Fruit fly (Drosophila melanogaster): Measurements from ENCODE around the gene LSm7.

The LSm7 gene

DNA sequence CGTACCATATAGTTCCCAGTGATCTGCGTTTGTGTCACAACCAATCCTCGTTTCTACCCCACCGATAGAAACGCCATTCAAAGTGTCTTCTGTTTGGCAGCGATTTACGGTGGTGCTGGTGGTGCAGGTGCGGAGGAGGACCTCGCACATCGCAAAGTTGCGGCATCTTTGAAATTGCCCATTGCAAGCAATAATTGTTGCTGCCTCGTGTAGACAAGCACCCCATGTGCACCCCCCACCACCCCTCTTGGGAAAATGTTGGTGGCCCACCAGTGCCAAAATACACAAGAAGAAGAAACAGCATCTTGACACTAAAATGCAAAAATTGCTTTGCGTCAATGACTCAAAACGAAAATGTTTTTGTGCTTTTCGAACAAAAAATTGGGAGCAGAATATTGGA, 21.6 kb upstream of the LSm7 start:
- TF ChIP-seq pad (GFP tag; optimal IDR thresholded peaks at IDR 0.05) = no peak

- TF ChIP-seq CG11617 (GFP tag; optimal IDR thresholded peaks at IDR 0.05) (no peak), Crg-1 (GFP tag; optimal IDR thresholded peaks at IDR 0.05) (no peak), CG1620 (GFP tag; optimal IDR thresholded peaks at IDR 0.05) (no peak), Hr96 (GFP tag; optimal IDR thresholded peaks at IDR 0.05) (no peak), CG14711 (tag; optimal IDR thresholded peaks at IDR 0.05) (no peak), pad (GFP tag; optimal IDR thresholded peaks at IDR 0.05) (no peak), kay (GFP tag; ENCODE audit: borderline replicate concordance) (no peak)
Measured at dm6 chr2L:16761891-16762290, 19.0 kb upstream of the LSm7 start.

- TF ChIP-seq CG7101 (tag; optimal IDR thresholded peaks at IDR 0.05) (no peak), kay (GFP tag; ENCODE audit: borderline replicate concordance) (peak; percentile 32)
Measured at dm6 chr2L:16760504-16761417, 17.9 kb upstream of the LSm7 start, which contains the start of gene ppk17. Gene ppk17 (minus strand): TSS chr2L:16760554.

- no peak for TF ChIP-seq Mnt (GFP tag; optimal IDR thresholded peaks at IDR 0.05)
- TF ChIP-seq cnc (optimal IDR thresholded peaks at IDR 0.05) = no peak
- TF ChIP-seq tj (GFP tag; optimal IDR thresholded peaks at IDR 0.05) = no peak
- TF ChIP-seq CG7045 (GFP tag; optimal IDR thresholded peaks at IDR 0.05) = no peak
- no peak for TF ChIP-seq Crg-1 (GFP tag; optimal IDR thresholded peaks at IDR 0.05)
- TF ChIP-seq CG5204 (GFP tag; optimal IDR thresholded peaks at IDR 0.05) = no peak
- no peak for TF ChIP-seq Hr96 (GFP tag; optimal IDR thresholded peaks at IDR 0.05)
- TF ChIP-seq CG11617 (GFP tag; optimal IDR thresholded peaks at IDR 0.05) = no peak
- no peak for TF ChIP-seq CG1620 (GFP tag; optimal IDR thresholded peaks at IDR 0.05)
- no peak for TF ChIP-seq cic (GFP tag; optimal IDR thresholded peaks at IDR 0.05)
- no peak for TF ChIP-seq CG14711 (tag; optimal IDR thresholded peaks at IDR 0.05)
- no peak for TF ChIP-seq ovo (GFP tag; optimal IDR thresholded peaks at IDR 0.05)
- TF ChIP-seq CG7101 (tag; optimal IDR thresholded peaks at IDR 0.05) = no peak
- TF ChIP-seq toe (GFP tag; optimal IDR thresholded peaks at IDR 0.05) = no peak
- TF ChIP-seq bab1 (GFP tag; optimal IDR thresholded peaks at IDR 0.05) = no peak
- no peak for TF ChIP-seq kay (GFP tag; ENCODE audit: borderline replicate concordance)
- TF ChIP-seq pad (GFP tag; optimal IDR thresholded peaks at IDR 0.05) = no peak
- no peak for TF ChIP-seq CG33017 (tag; optimal IDR thresholded peaks at IDR 0.05)
- no peak for TF ChIP-seq Clk (GFP tag; optimal IDR thresholded peaks at IDR 0.05)
Measured at dm6 chr2L:16754074-16754473, 11.2 kb upstream of the LSm7 start, which contains the start of gene yellow-b. Gene yellow-b (plus strand): TSS chr2L:16754336.

dm6 chr2L:16752340-16752739, 9.4 kb upstream of the LSm7 start:
- peak; percentile 59 for TF ChIP-seq tj (GFP tag; optimal IDR thresholded peaks at IDR 0.05)
- no peak for TF ChIP-seq cic (GFP tag; optimal IDR thresholded peaks at IDR 0.05)

DNA sequence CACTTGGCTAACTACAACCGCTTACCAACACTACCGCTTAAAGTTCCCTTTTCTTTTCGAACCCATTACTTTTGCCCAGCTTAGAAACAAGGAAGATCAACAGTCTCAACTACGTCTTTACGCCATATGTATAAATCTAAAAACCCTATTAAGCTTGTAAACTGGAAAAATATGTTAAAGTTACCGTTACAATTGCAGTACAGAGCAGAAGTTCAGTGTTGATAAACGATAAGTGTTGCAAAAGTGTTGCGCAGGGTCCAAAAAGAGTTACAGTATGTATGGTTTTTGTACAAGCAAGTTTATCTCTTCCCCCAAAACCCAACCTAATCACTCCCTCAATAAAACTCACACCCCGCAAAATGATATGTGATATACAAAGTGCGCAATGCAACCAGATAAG, 4.2 kb upstream of the LSm7 start:
- TF ChIP-seq pad (GFP tag; optimal IDR thresholded peaks at IDR 0.05) (no peak), cic (GFP tag; optimal IDR thresholded peaks at IDR 0.05) (no peak)

dm6 chr2L:16738206-16738900, 4.5 kb downstream of the LSm7 start, which contains the start of the genes glu and ChLD3:
Gene glu (minus strand): TSS chr2L:16738388.
Gene ChLD3 (plus strand): TSS chr2L:16738850.
- no peak for TF ChIP-seq Hr96 (GFP tag; optimal IDR thresholded peaks at IDR 0.05)
- TF ChIP-seq bab1 (GFP tag; optimal IDR thresholded peaks at IDR 0.05) = no peak
- no peak for TF ChIP-seq Crg-1 (GFP tag; optimal IDR thresholded peaks at IDR 0.05)
- no peak for TF ChIP-seq toe (GFP tag; optimal IDR thresholded peaks at IDR 0.05)
- no peak for TF ChIP-seq tj (GFP tag; optimal IDR thresholded peaks at IDR 0.05)
- TF ChIP-seq cic (GFP tag; optimal IDR thresholded peaks at IDR 0.05) = no peak
- no peak for TF ChIP-seq CG7101 (tag; optimal IDR thresholded peaks at IDR 0.05)
- TF ChIP-seq CG12768 (GFP tag; optimal IDR thresholded peaks at IDR 0.05) = no peak
- TF ChIP-seq Mnt (GFP tag; optimal IDR thresholded peaks at IDR 0.05) = no peak

All from whole organism, adult.